Worm (Caenorhabditis elegans): ENCODE data around the gene copb-2.

Gene copb-2

DNA sequence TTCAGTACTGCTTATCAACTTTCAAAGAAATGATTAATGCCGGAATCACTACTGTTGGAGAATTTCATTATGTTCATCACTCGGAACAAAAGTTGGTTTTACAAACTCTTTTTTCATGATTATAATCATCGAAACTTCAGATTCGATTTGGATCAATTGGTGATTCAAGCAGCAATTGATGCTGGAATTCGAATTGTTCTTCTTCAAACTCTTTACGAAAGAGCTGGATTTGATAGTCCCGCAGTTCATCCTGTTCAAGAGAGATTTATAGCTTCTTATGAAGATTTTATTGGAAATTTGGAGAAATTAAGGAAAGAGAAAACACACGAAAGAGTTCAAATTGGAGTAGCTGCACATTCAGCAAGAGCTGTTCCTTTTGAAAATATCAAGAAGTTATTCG lies 7.7 kb upstream of the copb-2 start:
- TF ChIP-seq dao-5 (tag; optimal IDR thresholded peaks at IDR 0.05): no peak
- no peak for TF ChIP-seq W03F9.2 (tag; optimal IDR thresholded peaks at IDR 0.05)
- no peak for TF ChIP-seq him-1 (tag; optimal IDR thresholded peaks at IDR 0.05)

- no peak for TF ChIP-seq dao-5 (tag; optimal IDR thresholded peaks at IDR 0.05)
- TF ChIP-seq him-1 (tag; optimal IDR thresholded peaks at IDR 0.05): no peak
- TF ChIP-seq W03F9.2 (tag; optimal IDR thresholded peaks at IDR 0.05): no peak
These were observed 2.1 kb upstream of the copb-2 start, which contains the start of gene cutl-17 for ce11 chrIV:9457400-9457799. cutl-17 (minus strand) TSS chrIV:9457500.

ce11 chrIV:9464345-9464783 lies 4.8 kb downstream of the copb-2 start:
- TF ChIP-seq him-1 (tag; optimal IDR thresholded peaks at IDR 0.05): no peak
- no peak for TF ChIP-seq dao-5 (tag; optimal IDR thresholded peaks at IDR 0.05)
- no peak for TF ChIP-seq W03F9.2 (tag; optimal IDR thresholded peaks at IDR 0.05)

ce11 chrIV:9467418-9467817 lies 7.9 kb downstream of the copb-2 start, which contains the start of gene F38E11.6:
F38E11.6 (minus strand) TSS chrIV:9467518.
- TF ChIP-seq dao-5 (tag; optimal IDR thresholded peaks at IDR 0.05) (no peak), him-1 (tag; optimal IDR thresholded peaks at IDR 0.05) (no peak), W03F9.2 (tag; optimal IDR thresholded peaks at IDR 0.05) (no peak)

- TF ChIP-seq him-1 (tag; optimal IDR thresholded peaks at IDR 0.05) (no peak), W03F9.2 (tag; optimal IDR thresholded peaks at IDR 0.05) (no peak), dao-5 (tag; optimal IDR thresholded peaks at IDR 0.05) (no peak)
These were observed 9.8 kb downstream of the copb-2 start for ce11 chrIV:9469293-9469692.

ce11 chrIV:9477135-9477928 lies 17.8 kb downstream of the copb-2 start, which contains the start of gene wrt-3:
wrt-3 (minus strand) TSS chrIV:9477456.
- TF ChIP-seq dao-5 (tag; optimal IDR thresholded peaks at IDR 0.05) (peak; percentile 88), him-1 (tag; optimal IDR thresholded peaks at IDR 0.05) (peak; percentile 36), W03F9.2 (tag; optimal IDR thresholded peaks at IDR 0.05) (no peak)

ce11 chrIV:9480936-9481335 lies 21.4 kb downstream of the copb-2 start, which contains the start of gene cng-3:
cng-3 (minus strand) TSS chrIV:9481037.
- TF ChIP-seq W03F9.2 (tag; optimal IDR thresholded peaks at IDR 0.05) (no peak), dao-5 (tag; optimal IDR thresholded peaks at IDR 0.05) (no peak), him-1 (tag; optimal IDR thresholded peaks at IDR 0.05) (no peak)

DNA sequence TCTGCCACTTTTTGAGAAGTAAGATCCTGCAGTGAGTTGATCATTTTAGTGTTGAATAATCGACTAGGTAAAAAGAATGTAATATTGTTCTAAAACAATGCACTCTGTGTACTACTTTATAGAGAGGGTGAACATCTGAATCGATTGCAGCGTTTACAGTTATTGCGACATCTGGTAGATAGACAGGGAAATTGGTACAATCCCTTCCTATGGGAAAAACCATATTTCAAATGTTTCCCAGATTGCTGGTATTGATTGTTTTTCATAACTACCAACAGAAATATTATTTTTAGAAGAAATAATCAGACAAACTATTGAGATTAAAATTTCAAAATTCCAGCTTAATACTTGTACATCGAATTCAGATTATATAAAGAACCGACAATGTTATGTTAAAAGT lies 25.5 kb downstream of the copb-2 start, which contains the start of gene gadr-2:
Gene gadr-2, minus strand, starts transcription at position 101 of the 400 bp plus-strand sequence.
- TF ChIP-seq him-1 (tag; optimal IDR thresholded peaks at IDR 0.05) (no peak), W03F9.2 (tag; optimal IDR thresholded peaks at IDR 0.05) (no peak), dao-5 (tag; optimal IDR thresholded peaks at IDR 0.05) (no peak)

DNA sequence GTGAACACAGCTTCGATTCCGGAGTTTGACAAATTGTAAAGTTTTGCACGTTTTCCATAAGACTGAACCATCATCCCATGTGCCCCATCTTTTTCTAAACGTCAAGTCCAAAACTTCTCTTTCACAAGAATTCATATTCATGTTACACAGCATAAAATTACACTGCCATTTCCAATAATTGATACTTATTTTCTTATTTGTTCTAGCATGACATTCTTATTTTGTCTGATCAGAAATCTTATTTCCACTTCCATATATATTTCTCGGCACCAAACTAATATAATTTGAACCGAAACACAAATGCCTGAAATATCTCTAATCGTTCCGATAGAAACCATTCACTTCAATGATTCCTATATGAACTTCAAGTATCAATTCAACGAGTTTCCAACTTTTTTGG lies 26.4 kb downstream of the copb-2 start, which contains the start of gene sru-2:
Gene sru-2, plus strand, starts transcription at position 301 of the 400 bp plus-strand sequence.
- no peak for TF ChIP-seq him-1 (tag; optimal IDR thresholded peaks at IDR 0.05)
- no peak for TF ChIP-seq dao-5 (tag; optimal IDR thresholded peaks at IDR 0.05)
- TF ChIP-seq W03F9.2 (tag; optimal IDR thresholded peaks at IDR 0.05): no peak

ce11 chrIV:9486779-9487178 lies 27.2 kb downstream of the copb-2 start:
- TF ChIP-seq him-1 (tag; optimal IDR thresholded peaks at IDR 0.05) (no peak), W03F9.2 (tag; optimal IDR thresholded peaks at IDR 0.05) (no peak), dao-5 (tag; optimal IDR thresholded peaks at IDR 0.05) (no peak)

DNA sequence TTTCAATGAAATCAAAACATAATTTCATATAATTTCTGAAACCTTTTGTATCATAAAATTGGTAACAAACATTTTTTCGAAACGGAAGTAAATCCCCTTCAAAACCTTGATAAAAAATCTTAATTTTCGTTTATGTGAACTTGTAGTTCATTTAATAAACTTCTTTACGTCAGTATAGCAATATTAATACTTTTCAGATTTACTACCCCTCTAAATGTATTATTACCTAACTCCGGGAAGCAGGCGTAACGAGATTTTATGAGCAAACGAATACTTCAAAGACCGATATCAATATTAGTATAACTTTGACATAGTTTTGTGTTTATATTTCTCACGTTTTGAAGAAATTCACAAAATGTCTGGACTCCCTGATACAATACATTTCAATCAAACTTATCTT lies 28.8 kb downstream of the copb-2 start, which contains the start of gene sru-1:
Gene sru-1, plus strand, starts transcription at position 301 of the 400 bp plus-strand sequence.
- TF ChIP-seq him-1 (tag; optimal IDR thresholded peaks at IDR 0.05): no peak
- no peak for TF ChIP-seq W03F9.2 (tag; optimal IDR thresholded peaks at IDR 0.05)
- TF ChIP-seq dao-5 (tag; optimal IDR thresholded peaks at IDR 0.05): no peak

ce11 chrIV:9490320-9490719 lies 30.8 kb downstream of the copb-2 start, which contains the start of gene sru-6:
sru-6 (plus strand) TSS chrIV:9490620.
- TF ChIP-seq dao-5 (tag; optimal IDR thresholded peaks at IDR 0.05) (no peak), him-1 (tag; optimal IDR thresholded peaks at IDR 0.05) (no peak), W03F9.2 (tag; optimal IDR thresholded peaks at IDR 0.05) (no peak)

DNA sequence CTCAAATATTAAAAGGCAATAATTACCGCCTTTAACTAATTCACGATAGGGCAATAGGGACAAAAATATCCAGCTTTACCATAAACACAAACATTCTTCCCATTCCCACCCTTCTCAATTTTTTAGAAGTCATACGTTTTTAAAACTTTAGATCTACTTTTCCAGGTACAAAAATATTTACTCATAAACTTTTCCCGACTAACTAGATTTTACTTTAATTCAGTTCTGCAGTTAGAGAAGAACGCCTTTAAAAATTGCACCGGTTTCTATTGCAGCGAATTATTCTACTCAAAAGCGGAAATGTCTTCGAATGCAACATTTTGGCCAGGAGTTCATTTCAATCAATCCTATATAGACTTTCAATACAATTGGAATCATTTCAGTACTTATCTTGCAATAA lies 36.8 kb downstream of the copb-2 start, which contains the start of gene sru-3:
Gene sru-3, plus strand, starts transcription at position 301 of the 400 bp plus-strand sequence.
- no peak for TF ChIP-seq dao-5 (tag; optimal IDR thresholded peaks at IDR 0.05)
- no peak for TF ChIP-seq W03F9.2 (tag; optimal IDR thresholded peaks at IDR 0.05)
- TF ChIP-seq him-1 (tag; optimal IDR thresholded peaks at IDR 0.05): no peak

- TF ChIP-seq him-1 (tag; optimal IDR thresholded peaks at IDR 0.05): no peak
- no peak for TF ChIP-seq W03F9.2 (tag; optimal IDR thresholded peaks at IDR 0.05)
- no peak for TF ChIP-seq dao-5 (tag; optimal IDR thresholded peaks at IDR 0.05)
These were observed 38.6 kb downstream of the copb-2 start, which contains the start of gene sru-4 for ce11 chrIV:9498088-9498487. sru-4 (plus strand) TSS chrIV:9498388.

Measured in whole organism, L4/young adult.